Worm (Caenorhabditis elegans) whole organism, young adult: ENCODE measurements around the gene T10C6.16.

Experiments
- B0261.1 ChIP-seq: sonication (generic microtip); optimal IDR thresholded peaks from 2 replicates; lab custom pipeline; 2016; ENCODE audit warnings: mild to moderate bottlenecking, missing genetic modification characterization, moderate library complexity, missing compliant biosample characterization
- F49E8.2 ChIP-seq: sonication (generic microtip); optimal IDR thresholded peaks from 3 replicates; lab custom pipeline; 2017; ENCODE audit warnings: missing genetic modification characterization, mild to moderate bottlenecking, missing compliant biosample characterization, antibody characterized with exemption, moderate library complexity; ENCODE audit not compliant: insufficient read depth
- F52B5.7 ChIP-seq: sonication (generic microtip); optimal IDR thresholded peaks from 2 replicates; lab custom pipeline; 2016; ENCODE audit warnings: mild to moderate bottlenecking, missing genetic modification characterization, missing compliant biosample characterization
- F57C9.4 ChIP-seq: sonication (generic microtip); optimal IDR thresholded peaks from 2 replicates; lab custom pipeline; 2017; ENCODE audit warnings: mild to moderate bottlenecking, missing genetic modification characterization, missing compliant biosample characterization
- T26A5.8 ChIP-seq: sonication (generic microtip); optimal IDR thresholded peaks from 2 replicates; lab custom pipeline; 2016; ENCODE audit warnings: missing genetic modification characterization, missing compliant biosample characterization
- Y53F4B.3 ChIP-seq: fragments of 200-800 bp; sonication (Bioruptor generic); IDR thresholded peaks from 2 replicates; pipeline ENCODE4 v1.3.6; 2022; ENCODE audit warnings: missing genetic modification reagents, missing genetic modification characterization, missing compliant biosample characterization
- ZK185.1 ChIP-seq: sonication (generic microtip); optimal IDR thresholded peaks from 2 replicates; lab custom pipeline; 2016; ENCODE audit warnings: mild to moderate bottlenecking, missing genetic modification characterization, missing compliant biosample characterization; ENCODE audit not compliant: poor library complexity, severe bottlenecking
- ama-1 ChIP-seq, 3 experiments: fragments of 150-350 bp in 1 of 3; sonication (generic microtip) in 2 of 3; optimal IDR thresholded peaks; 2 replicates each; lab custom pipeline; 2014 to 2018; ENCODE audit warnings: missing biosample characterization in 2 of 3, missing genetic modification characterization in 2 of 3, missing genetic modification reagents in 2 of 3
- aptf-2 ChIP-seq: fragments of 200-800 bp; sonication (Bioruptor generic); conservative IDR thresholded peaks from 2 replicates; pipeline ENCODE4 v1.3.6; 2022; ENCODE audit warnings: missing genetic modification reagents, missing genetic modification characterization, missing compliant biosample characterization
- bed-1 ChIP-seq: fragments of 200-800 bp; sonication (Bioruptor generic); IDR thresholded peaks from 2 replicates; pipeline ENCODE4 v1.3.6; 2022; ENCODE audit warnings: missing genetic modification reagents, missing genetic modification characterization, missing compliant biosample characterization
- cebp-2 ChIP-seq: fragments of 200-800 bp; sonication (Bioruptor generic); IDR thresholded peaks from 2 replicates; pipeline ENCODE4 v1.3.6; 2022; ENCODE audit warnings: missing genetic modification characterization, missing compliant biosample characterization
- ceh-27 ChIP-seq: fragments of 200-800 bp; sonication (Bioruptor generic); optimal IDR thresholded peaks from 2 replicates; lab custom pipeline; 2018; ENCODE audit warnings: mild to moderate bottlenecking, missing genetic modification characterization, moderate library complexity, missing compliant biosample characterization
- die-1 ChIP-seq: sonication (generic microtip); optimal IDR thresholded peaks from 2 replicates; lab custom pipeline; 2016; ENCODE audit warnings: missing genotype, mild to moderate bottlenecking, missing genetic modification characterization, missing compliant biosample characterization
- dox-1 ChIP-seq: fragments of 200-800 bp; sonication (Bioruptor generic); IDR thresholded peaks from 2 replicates; pipeline ENCODE4 v1.3.6; 2022; ENCODE audit warnings: missing genetic modification reagents, missing genetic modification characterization, missing compliant biosample characterization
- dpl-1 ChIP-seq: fragments of 150-350 bp; optimal IDR thresholded peaks from 2 replicates; lab custom pipeline; 2014; ENCODE audit warnings: missing biosample characterization, missing genetic modification reagents, missing genetic modification characterization
- efl-1 ChIP-seq: fragments of 150-350 bp; optimal IDR thresholded peaks from 2 replicates; lab custom pipeline; 2014; ENCODE audit warnings: missing biosample characterization, missing genetic modification reagents, missing genetic modification characterization
- egl-18 ChIP-seq: fragments of 200-800 bp; sonication (Bioruptor generic); IDR thresholded peaks from 2 replicates; pipeline ENCODE4 v1.3.6; 2022; ENCODE audit warnings: missing genetic modification reagents, missing genetic modification characterization, missing compliant biosample characterization
- egl-44 ChIP-seq: fragments of 200-800 bp; sonication (Bioruptor generic); IDR thresholded peaks from 2 replicates; pipeline ENCODE4 v1.3.6; 2022; ENCODE audit warnings: missing genetic modification reagents, missing genetic modification characterization, missing compliant biosample characterization
- hmg-20 ChIP-seq: fragments of 200-800 bp; sonication (Bioruptor generic); IDR thresholded peaks from 2 replicates; pipeline ENCODE4 v1.3.6; 2022; ENCODE audit warnings: missing genetic modification reagents, missing genetic modification characterization, missing compliant biosample characterization
- hrde-1 ChIP-seq: sonication (generic microtip); optimal IDR thresholded peaks from 2 replicates; lab custom pipeline; 2016; ENCODE audit warnings: missing genetic modification characterization, mild to moderate bottlenecking, missing compliant biosample characterization, moderate library complexity, missing genotype, missing genetic modification reagents, borderline replicate concordance
- lin-40 ChIP-seq: sonication (generic microtip); optimal IDR thresholded peaks from 2 replicates; lab custom pipeline; 2016; ENCODE audit warnings: missing genetic modification characterization, mild to moderate bottlenecking, missing compliant biosample characterization, missing genotype, missing genetic modification reagents
- lin-54 ChIP-seq: fragments of 200-800 bp; sonication (Bioruptor generic); optimal IDR thresholded peaks from 2 replicates; lab custom pipeline; 2018; ENCODE audit warnings: mild to moderate bottlenecking, missing genetic modification characterization, missing compliant biosample characterization
- lsl-1 ChIP-seq: fragments of 200-800 bp; sonication (Bioruptor generic); optimal IDR thresholded peaks from 2 replicates; lab custom pipeline; 2018; ENCODE audit warnings: mild to moderate bottlenecking, missing genetic modification characterization, moderate library complexity, missing compliant biosample characterization
- mel-28 ChIP-seq: sonication (generic microtip); optimal IDR thresholded peaks from 2 replicates; lab custom pipeline; 2016; ENCODE audit warnings: borderline replicate concordance, mild to moderate bottlenecking, missing genetic modification characterization, missing compliant biosample characterization
- mes-4 ChIP-seq: sonication (generic microtip); optimal IDR thresholded peaks from 2 replicates; lab custom pipeline; 2016; ENCODE audit warnings: missing genotype, missing genetic modification characterization, missing compliant biosample characterization
- nfya-1 ChIP-seq: sonication (generic microtip); optimal IDR thresholded peaks from 2 replicates; lab custom pipeline; 2017; ENCODE audit warnings: antibody characterized with exemption, missing compliant biosample characterization, missing genetic modification characterization, borderline replicate concordance; ENCODE audit not compliant: insufficient read depth
- nfya-2 ChIP-seq: fragments of 200-800 bp; sonication (Bioruptor generic); IDR thresholded peaks from 2 replicates; pipeline ENCODE4 v1.3.6; 2022; ENCODE audit warnings: missing genetic modification reagents, missing genetic modification characterization, missing compliant biosample characterization
- rcor-1 ChIP-seq: fragments of 200-800 bp; sonication (Bioruptor generic); IDR thresholded peaks from 2 replicates; pipeline ENCODE4 v1.3.6; 2022; ENCODE audit warnings: missing genetic modification reagents, missing genetic modification characterization, missing compliant biosample characterization
- sptf-2 ChIP-seq: fragments of 200-800 bp; sonication (Bioruptor generic); optimal IDR thresholded peaks from 2 replicates; lab custom pipeline; 2018; ENCODE audit warnings: mild to moderate bottlenecking, missing genetic modification characterization, missing compliant biosample characterization
- tbp1 ChIP-seq: fragments of 200-800 bp; sonication (Bioruptor generic); optimal IDR thresholded peaks from 2 replicates; lab custom pipeline; 2018; ENCODE audit warnings: mild to moderate bottlenecking, missing genetic modification characterization, missing compliant biosample characterization
- unc-130 ChIP-seq: sonication (generic microtip); optimal IDR thresholded peaks from 2 replicates; lab custom pipeline; 2016; ENCODE audit warnings: missing genetic modification reagents, missing genetic modification characterization, missing compliant biosample characterization
- zfh-2 ChIP-seq: fragments of 200-800 bp; sonication (Bioruptor generic); conservative IDR thresholded peaks from 2 replicates; pipeline ENCODE4 v1.3.6; 2022; ENCODE audit warnings: missing genetic modification reagents, missing genetic modification characterization, missing compliant biosample characterization
- ztf-3 ChIP-seq: fragments of 200-800 bp; sonication (Bioruptor generic); optimal IDR thresholded peaks from 2 replicates; lab custom pipeline; 2018; ENCODE audit warnings: mild to moderate bottlenecking, missing genetic modification characterization, missing compliant biosample characterization

Gene T10C6.16

ce11 chrV:16023559-16023958 is 9.2 kb downstream of the T10C6.16 start:
- TF ChIP-seq zfh-2: peak; percentile 79
- TF ChIP-seq sptf-2 (GFP tag; lab: Kevin White, UChicago): no peak

DNA sequence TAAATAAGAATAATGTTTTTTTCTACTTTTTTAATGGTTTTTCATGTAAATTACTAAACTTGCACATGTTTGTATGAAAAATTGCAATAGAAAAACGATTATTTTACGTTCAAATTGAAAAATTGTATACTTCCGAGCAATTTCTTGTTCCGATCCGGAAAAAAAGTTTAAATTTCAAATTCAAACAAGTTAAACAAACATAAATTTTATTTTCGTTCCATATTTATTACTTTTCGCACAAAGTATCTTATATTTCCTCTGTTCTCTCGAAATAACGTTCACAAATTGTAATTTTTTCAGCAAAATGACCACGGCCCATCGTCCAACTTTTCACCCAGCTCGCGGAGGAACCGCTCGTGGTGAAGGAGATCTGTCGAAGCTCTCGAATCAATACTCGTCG is 9.8 kb downstream of the T10C6.16 start, which contains the start of gene cwc-15:
Gene cwc-15 (plus strand): TSS at position 301 of the 400 bp plus-strand sequence.
- TF ChIP-seq hrde-1 (tag; lab: Kevin White, UChicago): no peak
- TF ChIP-seq ztf-3 (GFP tag; lab: Kevin White, UChicago): no peak

DNA sequence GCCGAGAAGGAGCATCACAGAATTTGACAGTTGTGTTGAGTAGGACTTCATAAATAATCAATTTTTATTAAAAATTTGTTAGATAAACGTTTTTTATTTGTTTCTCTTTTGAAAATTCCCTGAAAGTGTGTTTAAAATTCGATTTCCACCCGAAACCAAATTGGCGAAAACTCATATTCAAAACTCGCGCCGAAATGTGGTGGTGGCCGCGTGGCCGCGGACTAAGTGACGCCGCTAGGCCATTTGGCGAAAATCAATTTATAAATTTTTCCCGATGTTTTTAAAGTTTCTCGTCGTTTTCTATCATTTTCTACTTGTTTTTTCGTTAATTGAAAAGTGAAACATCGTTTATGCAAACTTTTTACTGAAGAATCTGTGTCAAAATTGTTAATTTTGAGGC is 10.2 kb downstream of the T10C6.16 start:
- TF ChIP-seq rcor-1 (GFP tag; lab: Robert Waterston, UW): no peak
- TF ChIP-seq lsl-1: peak; percentile 16
- peak; percentile 59 for TF ChIP-seq efl-1 (GFP tag; lab: Kevin White, UChicago)
- peak; percentile 47 for TF ChIP-seq ZK185.1 (tag; lab: Kevin White, UChicago)
- TF ChIP-seq F52B5.7: no peak
- no peak for TF ChIP-seq tbp1 (GFP tag; lab: Kevin White, UChicago)
- TF ChIP-seq lin-54 (GFP tag; lab: Kevin White, UChicago): peak; percentile 90
- TF ChIP-seq hmg-20 (GFP tag; lab: Robert Waterston, UW): no peak
- 0 out of 2 replicates have a peak, but pooled peaks have one; percentile 25 for TF ChIP-seq egl-44
- 0 out of 2 replicates have a peak, but pooled peaks have one; percentile 26 for TF ChIP-seq dox-1 (GFP tag; lab: Robert Waterston, UW)
- peak; percentile 62 for TF ChIP-seq ceh-27 (GFP tag; lab: Kevin White, UChicago)
- no peak for TF ChIP-seq ama-1 (optimal IDR thresholded peaks at IDR 0.05; lab: Kevin White, UChicago)
- no peak for TF ChIP-seq ama-1 (GFP tag; optimal IDR thresholded peaks at IDR 0.05; lab: Kevin White, UChicago)
- peak; percentile 59 for TF ChIP-seq dpl-1 (GFP tag; lab: Kevin White, UChicago)

DNA sequence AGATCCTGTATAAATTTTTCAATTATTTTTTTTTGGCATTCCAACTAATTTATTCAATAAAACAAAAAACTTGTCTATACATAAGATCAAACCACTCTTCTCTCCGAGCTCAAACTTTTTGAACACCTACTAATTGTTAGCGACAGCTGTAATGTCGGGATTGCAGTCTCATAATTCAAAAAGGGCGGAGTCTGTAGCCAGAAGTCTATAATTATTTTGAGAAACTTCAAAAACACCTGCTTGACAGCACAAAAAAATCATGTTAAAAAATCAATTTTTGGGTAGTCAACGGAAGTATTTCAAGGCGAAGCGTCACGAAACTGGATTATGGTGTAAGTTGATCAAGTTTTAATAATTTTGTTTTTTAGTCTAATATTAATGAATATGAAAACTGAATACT is 12.8 kb downstream of the T10C6.16 start, which contains the start of gene srx-44:
Gene srx-44 (plus strand): TSS at position 301 of the 400 bp plus-strand sequence.
- TF ChIP-seq aptf-2 (GFP tag; lab: Robert Waterston, UW) (no peak), unc-130 (no peak), lin-40 (tag; lab: Kevin White, UChicago) (no peak), egl-18 (GFP tag; lab: Robert Waterston, UW) (no peak), die-1 (tag; lab: Kevin White, UChicago) (no peak), F57C9.4 (tag; lab: Kevin White, UChicago) (no peak)

DNA sequence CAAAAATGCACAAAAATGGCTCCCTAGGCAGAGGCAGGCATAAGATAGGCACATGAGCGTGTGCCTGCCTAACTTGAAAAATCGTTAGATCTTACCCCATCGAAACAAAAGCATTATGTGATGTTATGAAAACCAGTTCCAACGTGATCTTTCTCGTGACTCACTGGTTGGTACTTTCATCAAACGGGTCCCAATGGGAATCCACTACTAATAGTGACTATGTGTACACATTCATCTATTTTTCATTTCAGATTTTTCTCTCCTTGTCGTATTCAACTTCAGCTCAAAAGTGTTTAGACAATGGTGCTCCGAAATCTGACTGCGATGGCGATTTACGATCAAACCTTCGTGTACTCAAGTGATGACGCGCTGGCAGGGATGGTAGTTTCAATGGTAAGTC is 15.1 kb downstream of the T10C6.16 start, which contains the start of gene srx-43:
Gene srx-43 (plus strand): TSS at position 301 of the 400 bp plus-strand sequence.
- TF ChIP-seq Y53F4B.3 (GFP tag; lab: Robert Waterston, UW) (no peak), mes-4 (no peak), cebp-2 (no peak), F49E8.2 (tag; lab: Kevin White, UChicago) (no peak), F57C9.4 (tag; lab: Kevin White, UChicago) (no peak), B0261.1 (tag; lab: Kevin White, UChicago) (no peak), nfya-1 (tag; lab: Kevin White, UChicago) (no peak), T26A5.8 (tag; lab: Kevin White, UChicago) (no peak), dpl-1 (GFP tag; lab: Kevin White, UChicago) (no peak), nfya-2 (GFP tag; lab: Robert Waterston, UW) (no peak), mel-28 (tag; lab: Kevin White, UChicago) (no peak), bed-1 (GFP tag; lab: Robert Waterston, UW) (no peak), tbp1 (GFP tag; lab: Kevin White, UChicago) (no peak)
